Worm (Caenorhabditis elegans) whole organism, dauer: ENCODE results near the gene spp-20.
"Not testable (repeated sequence)": the region's sequence is repeated elsewhere in the genome, so short reads cannot be mapped to it uniquely, and the experiment has no call there.

ENCODE experiments used
- unc-62 ChIP-seq: sonication (generic microtip); optimal IDR thresholded peaks from 2 replicates; lab custom pipeline; 2017; ENCODE audit warnings: missing biosample characterization, missing genetic modification reagents, missing genetic modification characterization

Gene spp-20

ce11 chrV:6558103-6558502 lies at the start of gene spp-20:
spp-20 (minus strand) TSS chrV:6558203.
- TF ChIP-seq unc-62 (GFP tag; lab: Kevin White, UChicago) = no peak

ce11 chrV:6606197-6606596 lies 48.2 kb upstream of the spp-20 start:
- no peak for TF ChIP-seq unc-62 (GFP tag; lab: Kevin White, UChicago)

- no peak for TF ChIP-seq unc-62 (GFP tag; lab: Kevin White, UChicago)
Observed at ce11 chrV:6605275-6605674, 47.3 kb upstream of the spp-20 start, which contains the start of gene ZK1055.7. ZK1055.7 (minus strand) TSS chrV:6605375.

- no peak for TF ChIP-seq unc-62 (GFP tag; lab: Kevin White, UChicago)
Observed at ce11 chrV:6602556-6603062, 44.6 kb upstream of the spp-20 start, which contains the start of gene ZK1055.6. ZK1055.6 (minus strand) TSS chrV:6602606.

ce11 chrV:6593700-6594244 lies 35.8 kb upstream of the spp-20 start, which contains the start of gene hcp-1:
hcp-1 (plus strand) TSS chrV:6594194.
- TF ChIP-seq unc-62 (GFP tag; lab: Kevin White, UChicago) = no peak

- no peak for TF ChIP-seq unc-62 (GFP tag; lab: Kevin White, UChicago)
Observed at ce11 chrV:6590283-6590682, 32.3 kb upstream of the spp-20 start, which contains the start of gene ZK1055.2. ZK1055.2 (plus strand) TSS chrV:6590583.

- not testable (repeated sequence) for TF ChIP-seq unc-62 (GFP tag; lab: Kevin White, UChicago)
Observed at ce11 chrV:6581762-6582161, 23.8 kb upstream of the spp-20 start, which contains the start of gene ZK1055.4. ZK1055.4 (plus strand) TSS chrV:6582062.

ce11 chrV:6579992-6580391 lies 22.0 kb upstream of the spp-20 start, which contains the start of gene EGAP9.3:
EGAP9.3 (minus strand) TSS chrV:6580122.
- TF ChIP-seq unc-62 (GFP tag; lab: Kevin White, UChicago) = no peak

ce11 chrV:6576567-6576966 lies 18.6 kb upstream of the spp-20 start, which contains the start of gene EGAP9.4:
EGAP9.4 (plus strand) TSS chrV:6576867.
- no peak for TF ChIP-seq unc-62 (GFP tag; lab: Kevin White, UChicago)

- TF ChIP-seq unc-62 (GFP tag; lab: Kevin White, UChicago) = no peak
Observed at ce11 chrV:6575406-6576130, 17.6 kb upstream of the spp-20 start, which contains the start of gene fut-2. fut-2 (minus strand) TSS chrV:6575890.

ce11 chrV:6565851-6566386 lies 7.9 kb upstream of the spp-20 start, which contains the start of gene K04A8.1:
K04A8.1 (plus strand) TSS chrV:6566336.
- TF ChIP-seq unc-62 (GFP tag; lab: Kevin White, UChicago) = no peak

ce11 chrV:6561592-6561991 lies 3.6 kb upstream of the spp-20 start, which contains the start of gene spp-19:
spp-19 (minus strand) TSS chrV:6561692.
- TF ChIP-seq unc-62 (GFP tag; lab: Kevin White, UChicago) = no peak

- no peak for TF ChIP-seq unc-62 (GFP tag; lab: Kevin White, UChicago)
Observed at ce11 chrV:6559585-6559984, 1.6 kb upstream of the spp-20 start.

ce11 chrV:6559105-6559504 lies 1.1 kb upstream of the spp-20 start, which contains the start of gene spp-26:
spp-26 (minus strand) TSS chrV:6559205.
- no peak for TF ChIP-seq unc-62 (GFP tag; lab: Kevin White, UChicago)

ce11 chrV:6557035-6557434 lies 968 bp downstream of the spp-20 start, which contains the start of gene spp-27:
spp-27 (minus strand) TSS chrV:6557135.
- TF ChIP-seq unc-62 (GFP tag; lab: Kevin White, UChicago) = no peak

ce11 chrV:6554308-6554707 lies 3.7 kb downstream of the spp-20 start, which contains the start of gene K04A8.19:
K04A8.19 (minus strand) TSS chrV:6554408.
- TF ChIP-seq unc-62 (GFP tag; lab: Kevin White, UChicago) = no peak
